Fruit fly (Drosophila melanogaster): ENCODE measurements around the gene Gmap.

- TF ChIP-seq Sox14 (GFP tag; optimal IDR thresholded peaks at IDR 0.05) (no peak), CG16779 (tag; optimal IDR thresholded peaks at IDR 0.05) (no peak), dac (GFP tag; optimal IDR thresholded peaks at IDR 0.05) (no peak), fd85E (GFP tag; optimal IDR thresholded peaks at IDR 0.05) (no peak), Eip78C (GFP tag) (peak; percentile 28), OdsH (GFP tag; optimal IDR thresholded peaks at IDR 0.05) (no peak), Hr38 (GFP tag; optimal IDR thresholded peaks at IDR 0.05) (no peak), Hr39 (GFP tag; optimal IDR thresholded peaks at IDR 0.05) (no peak), Sox102F (GFP tag; optimal IDR thresholded peaks at IDR 0.05) (no peak), Gug (GFP tag; IDR thresholded peaks at IDR 0.05) (no peak)
These were observed 3.5 kb upstream of the Gmap start for dm6 chrX:15483010-15483802.
